Fruit fly (Drosophila melanogaster) whole organism, embryonic: ENCODE data around the gene CG18268.

Experiments used
- CG10147 ChIP-seq: fragments of 200-800 bp; sonication (Bioruptor generic); optimal IDR thresholded peaks from 2 replicates; lab custom pipeline; 2019; ENCODE audit warnings: missing biosample characterization, mild to moderate bottlenecking, missing genetic modification characterization, moderate library complexity
- CG11504 ChIP-seq: fragments of 200-800 bp; sonication (Bioruptor generic); optimal IDR thresholded peaks from 3 replicates; lab custom pipeline; 2019; ENCODE audit warnings: missing biosample characterization, mild to moderate bottlenecking, missing genetic modification characterization, moderate library complexity
- CG11696 ChIP-seq: fragments of 200-800 bp; sonication (Bioruptor generic); IDR thresholded peaks from 2 replicates; pipeline ENCODE4 v1.3.6; 2022; ENCODE audit warnings: missing biosample characterization, missing genetic modification characterization
- CG12219 ChIP-seq: fragments of 200-800 bp; sonication (Bioruptor generic); optimal IDR thresholded peaks from 3 replicates; lab custom pipeline; 2018; ENCODE audit warnings: missing biosample characterization, mild to moderate bottlenecking, missing genetic modification characterization
- CG1233 ChIP-seq: fragments of 200-800 bp; sonication (Bioruptor generic); optimal IDR thresholded peaks from 4 replicates; lab custom pipeline; 2018; ENCODE audit warnings: missing biosample characterization, mild to moderate bottlenecking, missing genetic modification characterization
- CG12391 ChIP-seq: fragments of 200-800 bp; sonication (Bioruptor generic); optimal IDR thresholded peaks from 3 replicates; lab custom pipeline; 2018; ENCODE audit warnings: missing biosample characterization, mild to moderate bottlenecking, missing genetic modification characterization, moderate library complexity
- CG1603 ChIP-seq: fragments of 200-800 bp; sonication (Bioruptor generic); optimal IDR thresholded peaks from 2 replicates; lab custom pipeline; 2019; ENCODE audit warnings: missing biosample characterization, mild to moderate bottlenecking, missing genetic modification characterization, moderate library complexity
- CG18764 ChIP-seq: fragments of 200-800 bp; sonication (Bioruptor generic); optimal IDR thresholded peaks from 3 replicates; lab custom pipeline; 2016; ENCODE audit warnings: missing biosample characterization, missing genetic modification characterization
- CG3065 ChIP-seq: fragments of 200-800 bp; sonication (Bioruptor generic); optimal IDR thresholded peaks from 2 replicates; lab custom pipeline; 2016; ENCODE audit warnings: missing biosample characterization, missing genetic modification characterization
- CG7556 ChIP-seq: fragments of 200-800 bp; sonication (Bioruptor generic); optimal IDR thresholded peaks from 2 replicates; lab custom pipeline; 2017; ENCODE audit warnings: missing biosample characterization, mild to moderate bottlenecking, missing genetic modification characterization
- CG7745 ChIP-seq: fragments of 200-800 bp; sonication (Bioruptor generic); optimal IDR thresholded peaks from 2 replicates; lab custom pipeline; 2018; ENCODE audit warnings: missing biosample characterization, mild to moderate bottlenecking, missing genetic modification characterization, moderate library complexity
- CG7786 ChIP-seq: fragments of 200-800 bp; sonication (Bioruptor generic); optimal IDR thresholded peaks from 2 replicates; lab custom pipeline; 2016; ENCODE audit warnings: missing biosample characterization, missing genetic modification characterization
- CG8089 ChIP-seq: fragments of 200-800 bp; sonication (Bioruptor generic); optimal IDR thresholded peaks from 3 replicates; lab custom pipeline; 2016; ENCODE audit warnings: missing biosample characterization, missing genetic modification characterization
- CG9437 ChIP-seq: fragments of 200-800 bp; sonication (Bioruptor generic); optimal IDR thresholded peaks from 2 replicates; lab custom pipeline; 2018; ENCODE audit warnings: missing biosample characterization, mild to moderate bottlenecking, missing genetic modification characterization
- CTCF ChIP-seq: fragments of 200-800 bp; sonication (Bioruptor generic); optimal IDR thresholded peaks from 2 replicates; lab custom pipeline; 2017; ENCODE audit warnings: missing biosample characterization, mild to moderate bottlenecking, missing genetic modification characterization, moderate library complexity
- Dip2 ChIP-seq: fragments of 200-800 bp; sonication (Bioruptor generic); IDR thresholded peaks from 2 replicates; pipeline ENCODE4 v1.3.6; 2022; ENCODE audit warnings: missing biosample characterization, missing genetic modification characterization
- Ets65A ChIP-seq: fragments of 200-800 bp; sonication (Bioruptor generic); peaks from one replicate; lab custom pipeline; 2016; ENCODE audit warnings: missing biosample characterization, missing genetic modification characterization
- HHEX ChIP-seq: fragments of 200-800 bp; sonication (Bioruptor generic); optimal IDR thresholded peaks from 3 replicates; lab custom pipeline; 2017; ENCODE audit warnings: missing biosample characterization, mild to moderate bottlenecking, missing genetic modification characterization, missing genetic modification reagents
- HLH3B ChIP-seq: fragments of 200-800 bp; sonication (Bioruptor generic); IDR thresholded peaks from 2 replicates; pipeline ENCODE4 v1.3.6; 2022; ENCODE audit warnings: missing biosample characterization, missing genetic modification characterization
- Hr39 ChIP-seq: fragments of >200 bp; optimal IDR thresholded peaks from 2 replicates; lab custom pipeline; 2017
- Hr78 ChIP-seq, 2 experiments: fragments of 200-800 bp in 1 of 2; fragments of >200 bp in 1 of 2; sonication (Bioruptor generic) in 1 of 2; optimal IDR thresholded peaks; 2 replicates each; lab custom pipeline; 2017 to 2019; ENCODE audit warnings: missing biosample characterization in 2 of 2, missing genetic modification characterization in 2 of 2, mild to moderate bottlenecking in 1 of 2, moderate library complexity in 1 of 2
- Lim3 ChIP-seq: fragments of 200-800 bp; sonication (Bioruptor generic); IDR thresholded peaks from 2 replicates; pipeline ENCODE4 v1.3.6; 2022; ENCODE audit warnings: missing biosample characterization, missing genetic modification characterization
- NC2β ChIP-seq: fragments of 200-800 bp; sonication (Bioruptor generic); optimal IDR thresholded peaks from 2 replicates; lab custom pipeline; 2016; ENCODE audit warnings: missing biosample characterization, missing genetic modification characterization
- NFAT ChIP-seq: fragments of 200-800 bp; sonication (Bioruptor generic); IDR thresholded peaks from 2 replicates; pipeline ENCODE4 v1.3.6; 2022; ENCODE audit warnings: missing biosample characterization, missing genetic modification characterization
- Ptx1 ChIP-seq: fragments of 200-800 bp; sonication (Bioruptor generic); IDR thresholded peaks from 2 replicates; pipeline ENCODE4 v1.3.6; 2022; ENCODE audit warnings: missing biosample characterization, missing genetic modification characterization
- Rfx ChIP-seq: fragments of 200-800 bp; sonication (Bioruptor generic); IDR thresholded peaks from 2 replicates; pipeline ENCODE4 v1.3.6; 2022; ENCODE audit warnings: missing biosample characterization, missing genetic modification characterization
- Spps ChIP-seq: fragments of 200-800 bp; sonication (Bioruptor generic); optimal IDR thresholded peaks from 2 replicates; lab custom pipeline; 2018; ENCODE audit warnings: missing biosample characterization, mild to moderate bottlenecking, missing genetic modification characterization
- ap ChIP-seq: fragments of 200-800 bp; sonication (Bioruptor generic); IDR thresholded peaks from 2 replicates; pipeline ENCODE4 v1.3.6; 2022; ENCODE audit warnings: missing biosample characterization, missing genetic modification characterization
- ash1 ChIP-seq: fragments of 200-800 bp; sonication (Bioruptor generic); optimal IDR thresholded peaks from 2 replicates; lab custom pipeline; 2018; ENCODE audit warnings: missing biosample characterization, mild to moderate bottlenecking, missing genetic modification characterization
- bab2 ChIP-seq: fragments of 200-800 bp; sonication (Bioruptor generic); optimal IDR thresholded peaks from 2 replicates; lab custom pipeline; 2016; ENCODE audit warnings: missing biosample characterization, missing genetic modification characterization
- cg ChIP-seq: fragments of 200-800 bp; sonication (Bioruptor generic); optimal IDR thresholded peaks from 3 replicates; lab custom pipeline; 2019; ENCODE audit warnings: missing biosample characterization, mild to moderate bottlenecking, missing genetic modification characterization, moderate library complexity
- chm ChIP-seq: fragments of 200-800 bp; sonication (Bioruptor generic); IDR thresholded peaks from 2 replicates; pipeline ENCODE4 v1.3.6; 2022; ENCODE audit warnings: missing biosample characterization, missing genetic modification characterization
- da ChIP-seq: fragments of 200-800 bp; sonication (Bioruptor generic); optimal IDR thresholded peaks from 2 replicates; lab custom pipeline; 2016; ENCODE audit warnings: missing biosample characterization, missing genetic modification characterization
- disco-r ChIP-seq: fragments of 200-800 bp; sonication (Bioruptor generic); optimal IDR thresholded peaks from 2 replicates; lab custom pipeline; 2016; ENCODE audit warnings: missing biosample characterization, missing genetic modification characterization
- dm ChIP-seq: fragments of 200-800 bp; sonication (Bioruptor generic); optimal IDR thresholded peaks from 3 replicates; lab custom pipeline; 2016; ENCODE audit warnings: missing biosample characterization, missing genetic modification characterization
- dmrt99B ChIP-seq: fragments of 200-800 bp; sonication (Bioruptor generic); optimal IDR thresholded peaks from 2 replicates; lab custom pipeline; 2018; ENCODE audit warnings: missing biosample characterization, mild to moderate bottlenecking, missing genetic modification characterization, moderate library complexity
- ftz-f1 ChIP-seq: fragments of 200-800 bp; sonication (Bioruptor generic); optimal IDR thresholded peaks from 2 replicates; lab custom pipeline; 2016; ENCODE audit warnings: missing biosample characterization, missing genetic modification characterization
- gsb ChIP-seq: fragments of 200-800 bp; sonication (Bioruptor generic); IDR thresholded peaks from 2 replicates; pipeline ENCODE4 v1.3.6; 2022; ENCODE audit warnings: missing biosample characterization, missing genetic modification characterization
- knrl ChIP-seq: fragments of 200-800 bp; sonication (Bioruptor generic); IDR thresholded peaks from 3 replicates; pipeline ENCODE4 v1.3.6; 2022; ENCODE audit warnings: missing biosample characterization, missing genetic modification characterization; ENCODE audit not compliant: partially characterized antibody
- maf-S ChIP-seq: fragments of 200-800 bp; sonication (Bioruptor generic); optimal IDR thresholded peaks from 2 replicates; lab custom pipeline; 2016; ENCODE audit warnings: missing biosample characterization, missing genetic modification characterization
- nmo ChIP-seq: fragments of 200-800 bp; sonication (Bioruptor generic); optimal IDR thresholded peaks from 2 replicates; lab custom pipeline; 2018; ENCODE audit warnings: missing biosample characterization, mild to moderate bottlenecking, missing genetic modification characterization, moderate library complexity
- nom ChIP-seq: fragments of 200-800 bp; sonication (Bioruptor generic); optimal IDR thresholded peaks from 2 replicates; lab custom pipeline; 2017; ENCODE audit warnings: missing biosample characterization, missing genetic modification characterization, mild to moderate bottlenecking, moderate library complexity, missing genetic modification reagents
- peb ChIP-seq: fragments of 200-800 bp; sonication (Bioruptor generic); IDR thresholded peaks from 2 replicates; pipeline ENCODE4 v1.3.6; 2022; ENCODE audit warnings: missing biosample characterization, missing genetic modification characterization
- pfk ChIP-seq: fragments of 200-800 bp; sonication (Bioruptor generic); optimal IDR thresholded peaks from 2 replicates; lab custom pipeline; 2018; ENCODE audit warnings: missing biosample characterization, mild to moderate bottlenecking, missing genetic modification characterization, moderate library complexity
- pum ChIP-seq: fragments of 200-800 bp; sonication (Bioruptor generic); optimal IDR thresholded peaks from 2 replicates; lab custom pipeline; 2016; ENCODE audit warnings: missing biosample characterization, missing genetic modification characterization
- pzg ChIP-seq: fragments of 200-800 bp; sonication (Bioruptor generic); optimal IDR thresholded peaks from 3 replicates; lab custom pipeline; 2018; ENCODE audit warnings: missing biosample characterization, mild to moderate bottlenecking, missing genetic modification characterization, moderate library complexity
- ranshi ChIP-seq: fragments of 200-800 bp; sonication (Bioruptor generic); IDR thresholded peaks from 2 replicates; pipeline ENCODE4 v1.3.6; 2022; ENCODE audit warnings: missing biosample characterization, missing genetic modification characterization
- rib ChIP-seq: fragments of 200-800 bp; sonication (Bioruptor generic); IDR thresholded peaks from 2 replicates; pipeline ENCODE4 v1.3.6; 2022; ENCODE audit warnings: missing biosample characterization, missing genetic modification characterization
- seq ChIP-seq: fragments of 200-800 bp; sonication (Bioruptor generic); IDR thresholded peaks from 2 replicates; pipeline ENCODE4 v1.3.6; 2022; ENCODE audit warnings: missing biosample characterization, missing genetic modification characterization
- trh ChIP-seq: fragments of 200-800 bp; sonication (Bioruptor generic); optimal IDR thresholded peaks from 2 replicates; lab custom pipeline; 2016; ENCODE audit warnings: missing biosample characterization, missing genetic modification characterization
- unc-4 ChIP-seq: fragments of 200-800 bp; sonication (Bioruptor generic); IDR thresholded peaks from 2 replicates; pipeline ENCODE4 v1.3.6; 2022; ENCODE audit warnings: missing biosample characterization, missing genetic modification characterization; ENCODE audit not compliant: partially characterized antibody
- wor ChIP-seq: fragments of 200-800 bp; sonication (Bioruptor generic); IDR thresholded peaks from 2 replicates; pipeline ENCODE4 v1.3.6; 2022; ENCODE audit warnings: missing biosample characterization, missing genetic modification characterization
- zen2 ChIP-seq: fragments of 200-800 bp; sonication (Bioruptor generic); IDR thresholded peaks from 3 replicates; pipeline ENCODE4 v1.3.6; 2022; ENCODE audit warnings: missing biosample characterization, missing genetic modification characterization; ENCODE audit not compliant: partially characterized antibody

CG18268 gene

DNA sequence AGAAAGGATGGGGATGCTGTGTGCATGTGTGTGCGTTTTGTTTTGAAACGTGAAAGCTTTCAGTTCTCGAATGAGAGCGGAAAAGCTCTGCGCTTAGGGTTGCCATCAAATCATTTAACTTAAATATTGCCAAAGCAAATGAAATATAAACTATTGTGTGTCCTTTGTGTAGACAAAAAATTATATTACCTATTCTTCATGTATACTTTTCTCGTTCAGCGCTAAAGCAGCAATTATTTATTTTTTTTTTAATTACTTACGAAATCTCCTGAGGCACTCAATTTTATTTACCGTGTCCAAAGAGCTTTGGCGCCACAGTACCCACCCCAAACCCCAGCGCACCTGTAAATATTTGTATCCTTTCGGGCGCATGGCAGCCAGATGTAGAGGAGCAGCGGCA is 17.3 kb upstream of the CG18268 start (continued):
- TF ChIP-seq peb (GFP tag; lab: Robert Waterston, UW) (no peak), Dip2 (GFP tag; lab: Robert Waterston, UW) (no peak), wor (GFP tag; lab: Robert Waterston, UW) (no peak), CG7556 (GFP tag; lab: Kevin White, UChicago) (peak; percentile 66), seq (GFP tag; lab: Robert Waterston, UW) (0 out of 2 replicates have a peak, but pooled peaks have one; percentile 20), cg (GFP tag; lab: Kevin White, UChicago) (no peak), Hr39 (lab: Kevin White, UChicago) (no peak), Ets65A (GFP tag; lab: Kevin White, UChicago) (peak; percentile 89), ap (GFP tag; lab: Robert Waterston, UW) (no peak), CG10147 (GFP tag; lab: Kevin White, UChicago) (peak; percentile 41), CG11504 (tag; lab: Kevin White, UChicago) (peak; percentile 45), knrl (GFP tag; lab: Robert Waterston, UW) (no peak), pum (GFP tag; lab: Kevin White, UChicago) (no peak), da (GFP tag; lab: Kevin White, UChicago) (no peak), trh (GFP tag; lab: Kevin White, UChicago) (no peak), disco-r (GFP tag; lab: Kevin White, UChicago) (no peak), CTCF (GFP tag; lab: Kevin White, UChicago) (no peak), CG7786 (GFP tag; lab: Kevin White, UChicago) (no peak), dmrt99B (tag; lab: Kevin White, UChicago) (peak; percentile 37), Spps (no peak), rib (no peak), pfk (no peak), CG3065 (GFP tag; lab: Kevin White, UChicago) (no peak), HLH3B (GFP tag; lab: Robert Waterston, UW) (0 out of 2 replicates have a peak, but pooled peaks have one; percentile 17), zen2 (GFP tag; lab: Robert Waterston, UW) (no peak), maf-S (no peak), CG11696 (GFP tag; lab: Robert Waterston, UW) (no peak), NC2β (GFP tag; lab: Kevin White, UChicago) (no peak), ash1 (GFP tag; lab: Kevin White, UChicago) (no peak), gsb (no peak), nmo (GFP tag; lab: Kevin White, UChicago) (no peak), CG9437 (no peak), NFAT (GFP tag; lab: Robert Waterston, UW) (no peak), Ptx1 (GFP tag; lab: Robert Waterston, UW) (peak; percentile 45), pzg (no peak), Lim3 (GFP tag; lab: Robert Waterston, UW) (no peak), CG12219 (GFP tag; lab: Kevin White, UChicago) (no peak), ftz-f1 (GFP tag; lab: Kevin White, UChicago) (no peak), ranshi (peak; percentile 54), nom (GFP tag; lab: Kevin White, UChicago) (no peak), Rfx (GFP tag; lab: Robert Waterston, UW) (peak; percentile 73), CG12391 (tag; lab: Kevin White, UChicago) (peak; percentile 24), CG1603 (no peak), CG18764 (GFP tag; lab: Kevin White, UChicago) (no peak), CG1233 (GFP tag; lab: Kevin White, UChicago) (no peak), dm (GFP tag; lab: Kevin White, UChicago) (no peak), CG7745 (tag; lab: Kevin White, UChicago) (no peak), Hr78 (GFP tag; optimal IDR thresholded peaks at IDR 0.05; lab: Kevin White, UChicago) (no peak), chm (no peak), bab2 (GFP tag; lab: Kevin White, UChicago) (no peak), CG8089 (GFP tag; lab: Kevin White, UChicago) (no peak), HHEX (GFP tag; lab: Kevin White, UChicago) (peak; percentile 45), unc-4 (GFP tag; lab: Robert Waterston, UW) (no peak)
